Fruit fly (Drosophila melanogaster) whole organism, prepupa: ENCODE measurements around the gene CG14811.

Experiments used
- Blimp-1 ChIP-seq: fragments of 200-800 bp; sonication (Bioruptor generic); optimal IDR thresholded peaks from 3 replicates; lab custom pipeline; 2017; ENCODE audit warnings: missing biosample characterization, missing genetic modification characterization, mild to moderate bottlenecking, moderate library complexity, missing genetic modification reagents
- CG10631 ChIP-seq: fragments of 200-800 bp; sonication (Bioruptor generic); optimal IDR thresholded peaks from 2 replicates; lab custom pipeline; 2016; ENCODE audit warnings: missing biosample characterization, missing genetic modification characterization
- CG10669 ChIP-seq: fragments of 200-800 bp; sonication (Bioruptor generic); optimal IDR thresholded peaks from 3 replicates; lab custom pipeline; 2018; ENCODE audit warnings: missing biosample characterization, mild to moderate bottlenecking, missing genetic modification characterization, moderate library complexity
- CG11294 ChIP-seq: fragments of 200-800 bp; sonication (Bioruptor generic); IDR thresholded peaks from 2 replicates; pipeline ENCODE4 v1.3.6; 2022; ENCODE audit warnings: missing biosample characterization, missing genetic modification characterization
- CG11762 ChIP-seq: fragments of 200-800 bp; sonication (Bioruptor generic); optimal IDR thresholded peaks from 3 replicates; lab custom pipeline; 2016; ENCODE audit warnings: missing biosample characterization, missing genetic modification characterization; ENCODE audit not compliant: insufficient read depth
- CG11902 ChIP-seq: fragments of 200-800 bp; sonication (Bioruptor generic); optimal IDR thresholded peaks from 3 replicates; lab custom pipeline; 2016; ENCODE audit warnings: missing biosample characterization, missing genetic modification characterization
- CG15336 ChIP-seq: fragments of 200-800 bp; sonication (Bioruptor generic); IDR thresholded peaks from 2 replicates; pipeline ENCODE4 v1.3.6; 2022; ENCODE audit warnings: missing biosample characterization, missing genetic modification characterization
- CG1621 ChIP-seq: fragments of 200-800 bp; sonication (Bioruptor generic); optimal IDR thresholded peaks from 3 replicates; lab custom pipeline; 2018; ENCODE audit warnings: missing biosample characterization, mild to moderate bottlenecking, missing genetic modification characterization
- CG16779 ChIP-seq: fragments of 200-800 bp; sonication (Bioruptor generic); optimal IDR thresholded peaks from 3 replicates; lab custom pipeline; 2017; ENCODE audit warnings: missing biosample characterization, mild to moderate bottlenecking, missing genetic modification characterization
- CG31627 ChIP-seq: fragments of 200-800 bp; sonication (Bioruptor generic); optimal IDR thresholded peaks from 3 replicates; lab custom pipeline; 2016; ENCODE audit warnings: missing biosample characterization, missing genetic modification characterization
- CG32006 ChIP-seq: fragments of 200-800 bp; sonication (Bioruptor generic); optimal IDR thresholded peaks from 3 replicates; lab custom pipeline; 2017; ENCODE audit warnings: missing biosample characterization, mild to moderate bottlenecking, missing genetic modification characterization
- CG34406 ChIP-seq: fragments of 200-800 bp; sonication (Bioruptor generic); optimal IDR thresholded peaks from 3 replicates; lab custom pipeline; 2016; ENCODE audit warnings: missing biosample characterization, missing genetic modification characterization
- CG3919 ChIP-seq: fragments of 200-800 bp; sonication (Bioruptor generic); optimal IDR thresholded peaks from 3 replicates; lab custom pipeline; 2016; ENCODE audit warnings: missing biosample characterization, missing genetic modification characterization
- CG4318 ChIP-seq: fragments of 200-800 bp; sonication (Bioruptor generic); optimal IDR thresholded peaks from 3 replicates; lab custom pipeline; 2017; ENCODE audit warnings: missing biosample characterization, mild to moderate bottlenecking, missing genetic modification characterization
- CG6276 ChIP-seq: fragments of 200-800 bp; sonication (Bioruptor generic); optimal IDR thresholded peaks from 2 replicates; lab custom pipeline; 2017; ENCODE audit warnings: missing biosample characterization, mild to moderate bottlenecking, missing genetic modification characterization
- CG6792 ChIP-seq: fragments of 200-800 bp; sonication (Bioruptor generic); optimal IDR thresholded peaks from 3 replicates; lab custom pipeline; 2016; ENCODE audit warnings: missing biosample characterization, missing genetic modification characterization
- CG8119 ChIP-seq: fragments of 200-800 bp; sonication (Bioruptor generic); IDR thresholded peaks from 3 replicates; pipeline ENCODE4 v1.3.6; 2022; ENCODE audit warnings: missing biosample characterization, missing genetic modification characterization
- Eip78C ChIP-seq: fragments of 200-800 bp; sonication (Bioruptor generic); peaks from one replicate; lab custom pipeline; 2016; ENCODE audit warnings: missing biosample characterization, missing genetic modification characterization
- Ets21C ChIP-seq: fragments of 200-800 bp; sonication (Bioruptor generic); optimal IDR thresholded peaks from 3 replicates; lab custom pipeline; 2016; ENCODE audit warnings: missing biosample characterization, missing genetic modification characterization
- Ets96B ChIP-seq: fragments of 200-800 bp; optimal IDR thresholded peaks from 2 replicates; lab custom pipeline; 2019; ENCODE audit warnings: missing biosample characterization, mild to moderate bottlenecking, missing genetic modification characterization, moderate library complexity
- Gug ChIP-seq: fragments of 200-800 bp; sonication (Bioruptor generic); IDR thresholded peaks from 2 replicates; pipeline ENCODE4 v1.3.6; 2022; ENCODE audit warnings: missing biosample characterization, missing genetic modification characterization
- Hr38 ChIP-seq: sonication (Bioruptor generic); optimal IDR thresholded peaks from 2 replicates; lab custom pipeline; 2016; ENCODE audit warnings: missing biosample characterization, missing genetic modification characterization
- Hr39 ChIP-seq: fragments of 200-800 bp; sonication (Bioruptor generic); optimal IDR thresholded peaks from 2 replicates; lab custom pipeline; 2016; ENCODE audit warnings: missing biosample characterization, missing genetic modification characterization
- Hr4 ChIP-seq: fragments of 200-800 bp; sonication (Bioruptor generic); optimal IDR thresholded peaks from 3 replicates; lab custom pipeline; 2016; ENCODE audit warnings: missing biosample characterization, missing genetic modification characterization
- OdsH ChIP-seq: fragments of 200-800 bp; sonication (Bioruptor generic); optimal IDR thresholded peaks from 3 replicates; lab custom pipeline; 2016; ENCODE audit warnings: missing biosample characterization, missing genetic modification characterization
- Smox ChIP-seq: fragments of 200-800 bp; sonication (Bioruptor generic); optimal IDR thresholded peaks from 3 replicates; lab custom pipeline; 2016; ENCODE audit warnings: missing biosample characterization, missing genetic modification characterization
- Sox102F ChIP-seq: fragments of 200-800 bp; sonication (Bioruptor generic); optimal IDR thresholded peaks from 2 replicates; lab custom pipeline; 2016; ENCODE audit warnings: missing biosample characterization, mild to moderate bottlenecking, missing genetic modification characterization
- acj6 ChIP-seq: fragments of 200-800 bp; sonication (Bioruptor generic); optimal IDR thresholded peaks from 3 replicates; lab custom pipeline; 2016; ENCODE audit warnings: missing biosample characterization, missing genetic modification characterization
- cyc ChIP-seq: fragments of 200-800 bp; sonication (Bioruptor generic); optimal IDR thresholded peaks from 3 replicates; lab custom pipeline; 2016; ENCODE audit warnings: missing biosample characterization, missing genetic modification characterization
- dac ChIP-seq: fragments of 200-800 bp; sonication (Bioruptor generic); optimal IDR thresholded peaks from 2 replicates; lab custom pipeline; 2017; ENCODE audit warnings: missing biosample characterization, mild to moderate bottlenecking, missing genetic modification characterization
- dsx ChIP-seq: fragments of 200-800 bp; optimal IDR thresholded peaks from 3 replicates; lab custom pipeline; 2019; ENCODE audit warnings: missing biosample characterization, mild to moderate bottlenecking, missing genetic modification characterization, moderate library complexity; ENCODE audit not compliant: poor library complexity, severe bottlenecking
- eg ChIP-seq: fragments of 200-800 bp; sonication (Bioruptor generic); IDR thresholded peaks from 3 replicates; pipeline ENCODE4 v1.3.6; 2022; ENCODE audit warnings: missing biosample characterization, missing genetic modification characterization
- esn ChIP-seq: fragments of 200-800 bp; sonication (Bioruptor generic); optimal IDR thresholded peaks from 2 replicates; lab custom pipeline; 2016; ENCODE audit warnings: missing biosample characterization, mild to moderate bottlenecking, missing genetic modification characterization, moderate library complexity
- fd59A ChIP-seq: fragments of 200-800 bp; sonication (Bioruptor generic); optimal IDR thresholded peaks from 2 replicates; lab custom pipeline; 2017; ENCODE audit warnings: missing biosample characterization, mild to moderate bottlenecking, missing genetic modification characterization, missing genetic modification reagents
- lz ChIP-seq: fragments of 200-800 bp; sonication (Bioruptor generic); optimal IDR thresholded peaks from 3 replicates; lab custom pipeline; 2016; ENCODE audit warnings: missing biosample characterization, missing genetic modification characterization
- net ChIP-seq: fragments of 200-800 bp; sonication (Bioruptor generic); optimal IDR thresholded peaks from 3 replicates; lab custom pipeline; 2016; ENCODE audit warnings: missing biosample characterization, missing genetic modification characterization
- pdm3 ChIP-seq: fragments of 200-800 bp; sonication (Bioruptor generic); optimal IDR thresholded peaks from 3 replicates; lab custom pipeline; 2016; ENCODE audit warnings: missing biosample characterization, missing genetic modification characterization
- spab ChIP-seq: fragments of 200-800 bp; sonication (Bioruptor generic); optimal IDR thresholded peaks from 2 replicates; lab custom pipeline; 2017; ENCODE audit warnings: missing biosample characterization, mild to moderate bottlenecking, missing genetic modification characterization, missing genetic modification reagents
- svp ChIP-seq: fragments of 200-800 bp; sonication (Bioruptor generic); peaks from one replicate; lab custom pipeline; 2016; ENCODE audit warnings: missing biosample characterization, missing genetic modification characterization
- topi ChIP-seq: fragments of 200-800 bp; sonication (Bioruptor generic); optimal IDR thresholded peaks from 3 replicates; lab custom pipeline; 2016; ENCODE audit warnings: missing biosample characterization, missing genetic modification characterization
- vri ChIP-seq: fragments of 200-800 bp; sonication (Bioruptor generic); optimal IDR thresholded peaks from 3 replicates; lab custom pipeline; 2016; ENCODE audit warnings: missing biosample characterization, mild to moderate bottlenecking, missing genetic modification characterization

The CG14811 gene

DNA sequence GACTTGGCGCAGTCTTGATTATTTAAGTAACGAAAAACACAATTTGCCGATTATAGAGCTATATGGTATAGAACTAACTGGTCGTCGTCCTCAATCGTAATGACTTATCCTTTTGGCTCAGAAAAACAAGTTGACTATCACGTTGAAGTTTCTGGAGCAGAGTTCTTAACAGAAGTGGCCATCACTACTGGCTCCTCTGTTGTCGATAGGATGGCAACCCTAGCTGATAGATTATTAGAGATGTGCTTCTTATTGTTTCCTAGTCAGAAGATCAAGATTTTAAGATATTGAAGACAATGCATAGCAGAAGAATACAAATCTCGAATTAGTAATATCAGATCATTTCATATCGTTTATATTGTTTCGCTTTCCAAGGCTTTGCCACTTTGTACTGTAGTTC, at the start of gene CG14811:
Gene CG14811, minus strand, starts transcription at position 101 of the 400 bp plus-strand sequence.
- no peak for TF ChIP-seq CG1621 (tag; lab: Kevin White, UChicago)
- TF ChIP-seq fd59A: no peak
- no peak for TF ChIP-seq CG11762 (GFP tag; lab: Kevin White, UChicago)
- TF ChIP-seq Hr38: no peak
- TF ChIP-seq CG6792 (GFP tag; lab: Kevin White, UChicago): no peak
- TF ChIP-seq CG11294 (GFP tag; lab: Robert Waterston, UW): no peak
- TF ChIP-seq Blimp-1 (GFP tag; lab: Kevin White, UChicago): no peak
- no peak for TF ChIP-seq dac (GFP tag; lab: Kevin White, UChicago)
- no peak for TF ChIP-seq CG10669 (GFP tag; lab: Kevin White, UChicago)
- no peak for TF ChIP-seq CG11902 (GFP tag; lab: Kevin White, UChicago)
- TF ChIP-seq acj6: no peak
- TF ChIP-seq eg (GFP tag; lab: Robert Waterston, UW): no peak
- no peak for TF ChIP-seq lz (GFP tag; lab: Kevin White, UChicago)
- TF ChIP-seq CG32006 (GFP tag; lab: Kevin White, UChicago): no peak
- no peak for TF ChIP-seq Sox102F
- no peak for TF ChIP-seq Eip78C (GFP tag; lab: Kevin White, UChicago)
- no peak for TF ChIP-seq Hr39 (GFP tag; lab: Kevin White, UChicago)
- TF ChIP-seq Ets21C (GFP tag; lab: Kevin White, UChicago): no peak
- no peak for TF ChIP-seq net

DNA sequence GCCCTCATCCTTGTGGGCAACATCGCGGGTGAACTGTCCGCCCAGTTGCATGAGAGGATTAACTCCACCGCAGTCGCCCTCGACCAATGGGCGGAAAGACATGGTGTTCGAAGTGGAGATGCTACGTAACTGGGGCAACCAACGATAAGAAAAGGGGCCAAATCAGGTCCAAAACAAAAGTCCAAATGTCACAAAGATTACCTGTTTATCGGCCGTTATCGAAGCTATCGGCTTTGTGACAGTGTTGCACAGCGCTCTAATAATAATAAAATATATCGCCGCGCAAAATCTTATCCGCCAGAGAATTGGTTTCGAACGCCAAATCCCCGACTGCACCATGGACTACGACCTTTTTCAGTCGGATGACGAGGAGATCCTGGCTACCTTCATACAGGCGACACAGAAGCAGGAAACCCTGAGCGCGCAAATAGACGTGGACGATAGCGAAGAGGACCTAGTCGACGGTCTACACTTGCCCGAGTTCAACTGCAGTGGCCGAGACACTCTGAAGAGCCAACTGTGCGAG, 46.5 kb upstream of the CG14811 start, which contains the start of the genes CG14803 and Pex5:
Gene CG14803, plus strand, starts transcription at position 285 of the 526 bp plus-strand sequence.
Gene Pex5, minus strand, starts transcription at position 476 of the 526 bp plus-strand sequence.
- peak; percentile 92 for TF ChIP-seq svp (GFP tag; lab: Kevin White, UChicago)
- no peak for TF ChIP-seq CG31627
- TF ChIP-seq Eip78C (GFP tag; lab: Kevin White, UChicago): peak; percentile 26
- peak; percentile 20 for TF ChIP-seq esn (GFP tag; lab: Kevin White, UChicago)

DNA sequence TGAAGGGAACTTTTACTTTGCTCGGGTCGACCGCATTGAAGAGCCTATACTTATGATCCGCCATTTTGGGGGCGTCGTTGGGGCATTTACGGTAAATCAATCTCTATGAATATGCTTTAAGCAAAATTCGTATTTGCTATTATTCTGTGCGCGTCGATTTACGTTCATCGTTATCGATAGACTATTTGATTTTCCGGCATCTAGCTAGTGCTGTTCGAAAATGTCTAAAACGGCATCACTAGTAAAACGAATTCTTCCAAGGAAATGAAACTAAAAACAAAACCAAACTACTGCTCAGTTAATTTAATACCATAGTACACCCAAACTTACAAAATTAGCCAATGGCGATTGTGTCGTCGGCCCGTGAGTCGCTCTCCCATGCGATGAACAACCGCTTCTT, 43.5 kb upstream of the CG14811 start, which contains the start of the genes Gcna and MED18:
Gene Gcna, minus strand, starts transcription at position 163 of the 400 bp plus-strand sequence.
Gene MED18, plus strand, starts transcription at position 237 of the 400 bp plus-strand sequence.
- TF ChIP-seq lz (GFP tag; lab: Kevin White, UChicago) (no peak), Smox (GFP tag; lab: Kevin White, UChicago) (no peak), CG31627 (no peak), CG10631 (GFP tag; lab: Kevin White, UChicago) (no peak), Hr39 (GFP tag; lab: Kevin White, UChicago) (no peak), Hr4 (GFP tag; lab: Kevin White, UChicago) (no peak), topi (no peak), CG11294 (GFP tag; lab: Robert Waterston, UW) (no peak), CG10669 (GFP tag; lab: Kevin White, UChicago) (no peak)

DNA sequence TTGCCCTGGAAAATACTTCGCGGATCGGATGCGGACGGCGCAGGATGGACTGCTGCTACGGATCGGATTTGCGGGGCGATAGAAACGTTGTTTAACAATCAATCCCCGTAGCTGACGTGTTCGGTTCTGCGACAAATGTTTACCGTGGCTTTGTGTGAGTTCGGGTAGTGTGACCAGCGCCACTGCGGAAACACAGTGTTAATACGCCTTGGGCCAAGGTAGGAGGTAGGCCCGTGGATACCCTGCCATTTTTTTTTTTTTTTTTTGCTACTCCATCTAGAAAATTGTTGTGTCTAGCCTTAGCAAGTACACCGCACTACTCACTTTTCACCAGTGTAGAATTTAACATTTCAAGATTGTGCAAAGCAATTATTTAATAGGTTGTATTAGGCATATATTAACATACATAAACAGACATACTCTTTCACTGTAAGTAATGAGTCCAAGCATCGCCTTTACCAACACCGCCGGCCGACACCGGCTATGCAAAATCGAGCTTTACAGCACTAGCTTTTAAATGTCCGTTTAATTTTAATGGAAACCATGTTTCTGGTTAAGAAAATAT, 39.5 kb upstream of the CG14811 start, which contains the start of gene deltaCOP:
Gene deltaCOP, minus strand, starts transcription at position 171 of the 565 bp plus-strand sequence.
- TF ChIP-seq fd59A: peak; percentile 74
- no peak for TF ChIP-seq CG10669 (GFP tag; lab: Kevin White, UChicago)
- no peak for TF ChIP-seq vri (GFP tag; lab: Kevin White, UChicago)
- TF ChIP-seq Hr4 (GFP tag; lab: Kevin White, UChicago): no peak
- TF ChIP-seq OdsH (GFP tag; lab: Kevin White, UChicago): no peak
- peak; percentile 59 for TF ChIP-seq dsx
- no peak for TF ChIP-seq CG16779 (tag; lab: Kevin White, UChicago)
- peak; percentile 83 for TF ChIP-seq CG34406 (GFP tag; lab: Kevin White, UChicago)
- peak; percentile 90 for TF ChIP-seq Hr39 (GFP tag; lab: Kevin White, UChicago)
- TF ChIP-seq Eip78C (GFP tag; lab: Kevin White, UChicago): peak; percentile 97
- TF ChIP-seq CG8119 (GFP tag; lab: Robert Waterston, UW): peak; percentile 73; the same call in 2 of the 3 replicates
- TF ChIP-seq CG6276 (GFP tag; lab: Kevin White, UChicago): no peak
- peak; percentile 76 for TF ChIP-seq CG15336 (GFP tag; lab: Robert Waterston, UW)
- no peak for TF ChIP-seq CG11902 (GFP tag; lab: Kevin White, UChicago)
- TF ChIP-seq CG4318 (GFP tag; lab: Kevin White, UChicago): no peak
- peak; percentile 92 for TF ChIP-seq CG31627
- peak; percentile 87 for TF ChIP-seq CG3919 (GFP tag; lab: Kevin White, UChicago)
- peak; percentile 89 for TF ChIP-seq cyc
- TF ChIP-seq topi: peak; percentile 90
- TF ChIP-seq dac (GFP tag; lab: Kevin White, UChicago): no peak
- TF ChIP-seq spab (GFP tag; lab: Kevin White, UChicago): no peak
- TF ChIP-seq Gug (GFP tag; lab: Robert Waterston, UW): peak; percentile 77
- peak; percentile 72 for TF ChIP-seq CG11294 (GFP tag; lab: Robert Waterston, UW)
- no peak for TF ChIP-seq pdm3 (GFP tag; lab: Kevin White, UChicago)
- no peak for TF ChIP-seq Sox102F
- peak; percentile 72 for TF ChIP-seq Ets96B (tag; lab: Kevin White, UChicago)
- peak; percentile 47 for TF ChIP-seq CG1621 (tag; lab: Kevin White, UChicago)
- TF ChIP-seq CG6792 (GFP tag; lab: Kevin White, UChicago): peak; percentile 88
- TF ChIP-seq Ets21C (GFP tag; lab: Kevin White, UChicago): peak; percentile 89
- TF ChIP-seq CG32006 (GFP tag; lab: Kevin White, UChicago): peak; percentile 87
